Fruit fly (Drosophila melanogaster) whole organism, embryonic: ENCODE data around the gene CG1542.

ENCODE experiments used
- Aef1 ChIP-seq: fragments of 200-800 bp; sonication (Bioruptor generic); IDR thresholded peaks from 3 replicates; pipeline ENCODE4 v1.3.6; 2022; ENCODE audit warnings: missing biosample characterization, missing genetic modification characterization
- Atf6 ChIP-seq: fragments of 200-800 bp; sonication (Bioruptor generic); IDR thresholded peaks from 2 replicates; pipeline ENCODE4 v1.3.6; 2022; ENCODE audit warnings: missing biosample characterization, missing genetic modification characterization
- BEAF-32 ChIP-seq: fragments of 200-800 bp; sonication (Bioruptor generic); optimal IDR thresholded peaks from 3 replicates; lab custom pipeline; 2017; ENCODE audit warnings: missing biosample characterization, missing genetic modification characterization, mild to moderate bottlenecking, moderate library complexity, missing genetic modification reagents
- CG1024 ChIP-seq: fragments of 200-800 bp; sonication (Bioruptor generic); IDR thresholded peaks from 2 replicates; pipeline ENCODE4 v1.3.6; 2022; ENCODE audit warnings: missing biosample characterization, missing genetic modification characterization
- CG10431 ChIP-seq: fragments of 200-800 bp; sonication (Bioruptor generic); optimal IDR thresholded peaks from 3 replicates; lab custom pipeline; 2018; ENCODE audit warnings: missing biosample characterization, mild to moderate bottlenecking, missing genetic modification characterization
- CG11093 ChIP-seq: fragments of 200-800 bp; sonication (Bioruptor generic); IDR thresholded peaks from 3 replicates; pipeline ENCODE4 v1.3.6; 2022; ENCODE audit warnings: missing biosample characterization, missing genetic modification characterization
- CG12071 ChIP-seq: fragments of 200-800 bp; sonication (Bioruptor generic); optimal IDR thresholded peaks from 3 replicates; lab custom pipeline; 2018; ENCODE audit warnings: missing biosample characterization, mild to moderate bottlenecking, missing genetic modification characterization
- CG1233 ChIP-seq: fragments of 200-800 bp; sonication (Bioruptor generic); optimal IDR thresholded peaks from 4 replicates; lab custom pipeline; 2018; ENCODE audit warnings: missing biosample characterization, mild to moderate bottlenecking, missing genetic modification characterization
- CG12942 ChIP-seq: fragments of 200-800 bp; sonication (Bioruptor generic); optimal IDR thresholded peaks from 3 replicates; lab custom pipeline; 2016; ENCODE audit warnings: missing biosample characterization, missing genetic modification characterization
- CG13287 ChIP-seq: fragments of 200-800 bp; sonication (Bioruptor generic); IDR thresholded peaks from 2 replicates; pipeline ENCODE4 v1.3.6; 2022; ENCODE audit warnings: missing biosample characterization, missing genetic modification characterization; ENCODE audit not compliant: partially characterized antibody
- CG14710 ChIP-seq: fragments of 200-800 bp; sonication (Bioruptor generic); optimal IDR thresholded peaks from 3 replicates; lab custom pipeline; 2019; ENCODE audit warnings: missing biosample characterization, mild to moderate bottlenecking, missing genetic modification characterization, moderate library complexity
- CG16863 ChIP-seq: fragments of 200-800 bp; sonication (Bioruptor generic); optimal IDR thresholded peaks from 3 replicates; lab custom pipeline; 2016; ENCODE audit warnings: missing biosample characterization, missing genetic modification characterization
- CG17361 ChIP-seq: fragments of 200-800 bp; sonication (Bioruptor generic); IDR thresholded peaks from 3 replicates; pipeline ENCODE4 v1.3.6; 2022; ENCODE audit warnings: missing biosample characterization, missing genetic modification characterization
- CG2199 ChIP-seq: fragments of 200-800 bp; sonication (Bioruptor generic); IDR thresholded peaks from 3 replicates; pipeline ENCODE4 v1.3.6; 2022; ENCODE audit warnings: missing biosample characterization, missing genetic modification characterization
- CG3163 ChIP-seq: fragments of 200-800 bp; sonication (Bioruptor generic); optimal IDR thresholded peaks from 3 replicates; lab custom pipeline; 2016; ENCODE audit warnings: missing biosample characterization, missing genetic modification characterization
- CG32767 ChIP-seq: fragments of 200-800 bp; sonication (Bioruptor generic); IDR thresholded peaks from 2 replicates; pipeline ENCODE4 v1.3.6; 2022; ENCODE audit warnings: missing biosample characterization, missing genetic modification characterization
- CG34224 ChIP-seq: fragments of 200-800 bp; sonication (Bioruptor generic); IDR thresholded peaks from 3 replicates; pipeline ENCODE4 v1.3.6; 2022; ENCODE audit warnings: missing biosample characterization, missing genetic modification characterization; ENCODE audit not compliant: partially characterized antibody
- CG34422 ChIP-seq: fragments of 200-800 bp; sonication (Bioruptor generic); IDR thresholded peaks from 3 replicates; pipeline ENCODE4 v1.3.6; 2022; ENCODE audit warnings: missing biosample characterization, missing genetic modification characterization
- CG4424 ChIP-seq: fragments of 200-800 bp; sonication (Bioruptor generic); optimal IDR thresholded peaks from 3 replicates; lab custom pipeline; 2016; ENCODE audit warnings: missing biosample characterization, missing genetic modification characterization
- CG5180 ChIP-seq: fragments of 200-800 bp; sonication (Bioruptor generic); optimal IDR thresholded peaks from 3 replicates; lab custom pipeline; 2017; ENCODE audit warnings: missing biosample characterization, missing genetic modification characterization, mild to moderate bottlenecking, moderate library complexity, missing genetic modification reagents
- CG6175 ChIP-seq: fragments of 200-800 bp; sonication (Bioruptor generic); IDR thresholded peaks from 3 replicates; pipeline ENCODE4 v1.3.6; 2022; ENCODE audit warnings: missing biosample characterization, missing genetic modification characterization
- CG6683 ChIP-seq: fragments of 200-800 bp; sonication (Bioruptor generic); optimal IDR thresholded peaks from 2 replicates; lab custom pipeline; 2017; ENCODE audit warnings: missing biosample characterization, mild to moderate bottlenecking, missing genetic modification characterization, missing genetic modification reagents
- CG6791 ChIP-seq: fragments of 200-800 bp; sonication (Bioruptor generic); IDR thresholded peaks from 3 replicates; pipeline ENCODE4 v1.3.6; 2022; ENCODE audit warnings: missing biosample characterization, missing genetic modification characterization; ENCODE audit not compliant: partially characterized antibody
- CG7928 ChIP-seq: fragments of 200-800 bp; sonication (Bioruptor generic); optimal IDR thresholded peaks from 2 replicates; lab custom pipeline; 2017; ENCODE audit warnings: missing biosample characterization, mild to moderate bottlenecking, missing genetic modification characterization
- CG7987 ChIP-seq: fragments of 200-800 bp; sonication (Bioruptor generic); optimal IDR thresholded peaks from 2 replicates; lab custom pipeline; 2018; ENCODE audit warnings: missing biosample characterization, mild to moderate bottlenecking, missing genetic modification characterization, moderate library complexity
- CG9797 ChIP-seq: fragments of 200-800 bp; sonication (Bioruptor generic); optimal IDR thresholded peaks from 3 replicates; lab custom pipeline; 2018; ENCODE audit warnings: missing biosample characterization, mild to moderate bottlenecking, missing genetic modification characterization
- CG9932 ChIP-seq: fragments of 200-800 bp; sonication (Bioruptor generic); IDR thresholded peaks from 2 replicates; pipeline ENCODE4 v1.3.6; 2022; ENCODE audit warnings: missing biosample characterization, missing genetic modification characterization
- CrebB ChIP-seq: fragments of 200-800 bp; sonication (Bioruptor generic); optimal IDR thresholded peaks from 3 replicates; lab custom pipeline; 2018; ENCODE audit warnings: missing biosample characterization, mild to moderate bottlenecking, missing genetic modification characterization
- Dip2 ChIP-seq: fragments of 200-800 bp; sonication (Bioruptor generic); IDR thresholded peaks from 2 replicates; pipeline ENCODE4 v1.3.6; 2022; ENCODE audit warnings: missing biosample characterization, missing genetic modification characterization
- Doc3 ChIP-seq: fragments of 200-800 bp; sonication (Bioruptor generic); IDR thresholded peaks from 3 replicates; pipeline ENCODE4 v1.3.6; 2022; ENCODE audit warnings: missing biosample characterization, missing genetic modification characterization; ENCODE audit not compliant: partially characterized antibody
- HLH54F ChIP-seq: fragments of 200-800 bp; sonication (Bioruptor generic); optimal IDR thresholded peaks from 3 replicates; lab custom pipeline; 2016; ENCODE audit warnings: missing biosample characterization, missing genetic modification characterization
- Hr78 ChIP-seq, 2 experiments: fragments of 200-800 bp in 1 of 2; fragments of >200 bp in 1 of 2; sonication (Bioruptor generic) in 1 of 2; optimal IDR thresholded peaks; 2 replicates each; lab custom pipeline; 2017 to 2019; ENCODE audit warnings: missing biosample characterization in 2 of 2, missing genetic modification characterization in 2 of 2, mild to moderate bottlenecking in 1 of 2, moderate library complexity in 1 of 2
- Meics ChIP-seq: fragments of 200-800 bp; sonication (Bioruptor generic); optimal IDR thresholded peaks from 2 replicates; lab custom pipeline; 2017; ENCODE audit warnings: missing biosample characterization, mild to moderate bottlenecking, missing genetic modification characterization
- Neu2 ChIP-seq: fragments of 200-800 bp; sonication (Bioruptor generic); optimal IDR thresholded peaks from 3 replicates; lab custom pipeline; 2016; ENCODE audit warnings: missing biosample characterization, missing genetic modification characterization, borderline replicate concordance
- Stat92E ChIP-seq, 3 experiments: fragments of >200 bp in 2 of 3; fragments of 200-800 bp in 1 of 3; sonication (Bioruptor generic) in 1 of 3; optimal IDR thresholded peaks; 2 replicates each; lab custom pipeline; 2017 to 2019; ENCODE audit warnings: missing biosample characterization in 3 of 3, missing genetic modification characterization in 3 of 3, mild to moderate bottlenecking in 1 of 3, moderate library complexity in 1 of 3
- ac ChIP-seq: fragments of 200-800 bp; sonication (Bioruptor generic); optimal IDR thresholded peaks from 3 replicates; lab custom pipeline; 2017; ENCODE audit warnings: missing biosample characterization, mild to moderate bottlenecking, missing genetic modification characterization
- ato ChIP-seq: fragments of 200-800 bp; sonication (Bioruptor generic); IDR thresholded peaks from 2 replicates; pipeline ENCODE4 v1.3.6; 2022; ENCODE audit warnings: missing biosample characterization, missing genetic modification characterization; ENCODE audit not compliant: partially characterized antibody
- az2 ChIP-seq: fragments of 200-800 bp; sonication (Bioruptor generic); optimal IDR thresholded peaks from 3 replicates; lab custom pipeline; 2016; ENCODE audit warnings: missing biosample characterization, missing genetic modification characterization
- cato ChIP-seq: fragments of 200-800 bp; sonication (Bioruptor generic); optimal IDR thresholded peaks from 2 replicates; lab custom pipeline; 2016; ENCODE audit warnings: missing biosample characterization, missing genetic modification characterization, borderline replicate concordance
- chinmo ChIP-seq: fragments of 200-800 bp; sonication (Bioruptor generic); IDR thresholded peaks from 4 replicates; pipeline ENCODE4 v1.3.6; 2022; ENCODE audit warnings: missing biosample characterization, missing genetic modification characterization; ENCODE audit not compliant: partially characterized antibody
- eyg ChIP-seq: fragments of 200-800 bp; sonication (Bioruptor generic); optimal IDR thresholded peaks from 3 replicates; lab custom pipeline; 2016; ENCODE audit warnings: missing biosample characterization, missing genetic modification characterization
- fd96Cb ChIP-seq: fragments of 200-800 bp; sonication (Bioruptor generic); optimal IDR thresholded peaks from 2 replicates; lab custom pipeline; 2018; ENCODE audit warnings: missing biosample characterization, mild to moderate bottlenecking, missing genetic modification characterization, moderate library complexity
- mirr ChIP-seq: fragments of 200-800 bp; sonication (Bioruptor generic); optimal IDR thresholded peaks from 3 replicates; lab custom pipeline; 2018; ENCODE audit warnings: missing biosample characterization, mild to moderate bottlenecking, missing genetic modification characterization
- mld ChIP-seq: fragments of 200-800 bp; sonication (Bioruptor generic); IDR thresholded peaks from 3 replicates; pipeline ENCODE4 v1.3.6; 2022; ENCODE audit warnings: missing biosample characterization, missing genetic modification characterization; ENCODE audit not compliant: partially characterized antibody
- nmo ChIP-seq: fragments of 200-800 bp; sonication (Bioruptor generic); optimal IDR thresholded peaks from 2 replicates; lab custom pipeline; 2018; ENCODE audit warnings: missing biosample characterization, mild to moderate bottlenecking, missing genetic modification characterization, moderate library complexity
- shn ChIP-seq: fragments of 200-800 bp; sonication (Bioruptor generic); optimal IDR thresholded peaks from 3 replicates; lab custom pipeline; 2016; ENCODE audit warnings: missing biosample characterization, missing genetic modification characterization
- sima ChIP-seq: fragments of 200-800 bp; sonication (Bioruptor generic); optimal IDR thresholded peaks from 2 replicates; lab custom pipeline; 2016; ENCODE audit warnings: missing biosample characterization, missing genetic modification characterization
- tin ChIP-seq: fragments of 200-800 bp; sonication (Bioruptor generic); optimal IDR thresholded peaks from 3 replicates; lab custom pipeline; 2016; ENCODE audit warnings: missing biosample characterization, missing genetic modification characterization
- tll ChIP-seq, 2 experiments: fragments of 200-800 bp in 1 of 2; fragments of >200 bp in 1 of 2; sonication (Bioruptor generic) in 1 of 2; optimal IDR thresholded peaks; 2 replicates each; lab custom pipeline; 2017 to 2019; ENCODE audit warnings: missing biosample characterization in 2 of 2, missing genetic modification characterization in 2 of 2, mild to moderate bottlenecking in 1 of 2, moderate library complexity in 1 of 2
- z ChIP-seq: fragments of 200-800 bp; sonication (Bioruptor generic); IDR thresholded peaks from 3 replicates; pipeline ENCODE4 v1.3.6; 2022; ENCODE audit warnings: missing biosample characterization, missing genetic modification characterization

CG1542 gene

DNA sequence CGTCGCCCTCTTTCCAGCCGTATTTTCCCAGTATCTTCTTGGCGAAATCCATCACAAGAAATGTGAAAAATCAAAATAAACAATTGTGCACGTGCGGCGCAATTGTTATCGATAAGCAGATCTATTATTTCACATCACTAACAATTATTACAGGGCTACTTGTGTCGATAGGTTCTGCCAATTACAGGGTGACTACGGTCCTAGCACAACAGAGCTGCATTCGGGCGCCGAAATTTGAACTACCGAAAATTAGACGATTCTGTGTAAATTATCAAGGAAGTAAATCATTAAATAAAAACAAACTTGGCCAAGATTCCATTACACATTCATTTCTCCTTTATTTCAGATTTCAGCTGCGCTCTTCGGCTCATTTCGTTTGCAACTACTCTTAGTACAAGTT is 2.6 kb downstream of the CG1542 start, which contains the start of gene CG15561 (continued):
- TF ChIP-seq HLH54F: peak; percentile 46
- TF ChIP-seq chinmo (GFP tag; lab: Robert Waterston, UW): no peak
- TF ChIP-seq eyg (GFP tag; lab: Kevin White, UChicago): no peak
- peak; percentile 69 for TF ChIP-seq CG7928 (GFP tag; lab: Kevin White, UChicago)
- no peak for TF ChIP-seq CG6791 (GFP tag; lab: Robert Waterston, UW)
- no peak for TF ChIP-seq CG11093 (GFP tag; lab: Robert Waterston, UW)
- no peak for TF ChIP-seq Dip2 (GFP tag; lab: Robert Waterston, UW)
- peak; percentile 72 for TF ChIP-seq BEAF-32 (GFP tag; lab: Kevin White, UChicago)
- TF ChIP-seq Neu2: no peak
- no peak for TF ChIP-seq Hr78 (GFP tag; optimal IDR thresholded peaks at IDR 0.05; lab: Kevin White, UChicago)
- no peak for TF ChIP-seq CG1024
- peak; percentile 64 for TF ChIP-seq CrebB (tag; lab: Kevin White, UChicago)
- TF ChIP-seq mld: no peak
- no peak for TF ChIP-seq CG6175 (GFP tag; lab: Robert Waterston, UW)
- TF ChIP-seq cato (GFP tag; lab: Kevin White, UChicago): no peak
- TF ChIP-seq ato (GFP tag; lab: Robert Waterston, UW): no peak
- TF ChIP-seq CG1233 (GFP tag; lab: Kevin White, UChicago): peak; percentile 49
- no peak for TF ChIP-seq sima (GFP tag; lab: Kevin White, UChicago)
- no peak for TF ChIP-seq Doc3 (GFP tag; lab: Robert Waterston, UW)
- TF ChIP-seq CG7987 (GFP tag; lab: Kevin White, UChicago): peak; percentile 84
- TF ChIP-seq CG16863 (GFP tag; lab: Kevin White, UChicago): no peak
- TF ChIP-seq CG4424 (GFP tag; lab: Kevin White, UChicago): no peak
- TF ChIP-seq CG34224 (GFP tag; lab: Robert Waterston, UW): no peak
- TF ChIP-seq Aef1 (GFP tag; lab: Robert Waterston, UW): no peak
- TF ChIP-seq Meics (GFP tag; lab: Kevin White, UChicago): peak; percentile 47
- no peak for TF ChIP-seq CG6683
- TF ChIP-seq z (GFP tag; lab: Robert Waterston, UW): no peak
- peak; percentile 51 for TF ChIP-seq CG14710 (tag; lab: Kevin White, UChicago)
- TF ChIP-seq tin (GFP tag; lab: Kevin White, UChicago): peak; percentile 46
- TF ChIP-seq CG12071 (GFP tag; lab: Kevin White, UChicago): peak; percentile 41
- no peak for TF ChIP-seq Atf6 (GFP tag; lab: Robert Waterston, UW)
- no peak for TF ChIP-seq CG17361 (GFP tag; lab: Robert Waterston, UW)
- no peak for TF ChIP-seq CG13287 (GFP tag; lab: Robert Waterston, UW)
- peak; percentile 50 for TF ChIP-seq CG9797
- TF ChIP-seq ac: no peak
- TF ChIP-seq mirr: peak; percentile 64
- TF ChIP-seq nmo (GFP tag; lab: Kevin White, UChicago): peak; percentile 49
- no peak for TF ChIP-seq CG9932 (GFP tag; lab: Robert Waterston, UW)
- TF ChIP-seq CG3163: peak; percentile 6
- no peak for TF ChIP-seq tll (GFP tag; optimal IDR thresholded peaks at IDR 0.05; lab: Kevin White, UChicago)
- peak; percentile 9 for TF ChIP-seq CG12942
- no peak for TF ChIP-seq CG32767 (GFP tag; lab: Robert Waterston, UW)
- no peak for TF ChIP-seq CG5180 (GFP tag; lab: Kevin White, UChicago)
- peak; percentile 31 for TF ChIP-seq CG10431 (GFP tag; lab: Kevin White, UChicago)
- no peak for TF ChIP-seq CG34422 (GFP tag; lab: Robert Waterston, UW)
- TF ChIP-seq shn (GFP tag; lab: Kevin White, UChicago): no peak
- no peak for TF ChIP-seq CG2199 (GFP tag; lab: Robert Waterston, UW)
- peak; percentile 30 for TF ChIP-seq az2 (GFP tag; lab: Kevin White, UChicago)
- no peak for TF ChIP-seq fd96Cb (tag; lab: Kevin White, UChicago)
- peak in 1 of 3 experiments; percentile 31 for TF ChIP-seq Stat92E (GFP tag; optimal IDR thresholded peaks at IDR 0.05; lab: Kevin White, UChicago)
